Worm (Caenorhabditis elegans): ENCODE results near the gene egl-23.

egl-23 gene

ce11 chrIV:14013692-14014091 lies 24.8 kb downstream of the egl-23 start:
- TF ChIP-seq ceh-83 (GFP tag; optimal IDR thresholded peaks at IDR 0.05) = peak; percentile 87
- no peak for TF ChIP-seq unc-120 (tag; optimal IDR thresholded peaks at IDR 0.05; ENCODE audit: poor library complexity, severe bottlenecking)
- peak; percentile 26 for TF ChIP-seq flh-1 (GFP tag; optimal IDR thresholded peaks at IDR 0.05)
- TF ChIP-seq lin-32 (GFP tag; optimal IDR thresholded peaks at IDR 0.05) = peak; percentile 38
- no peak for TF ChIP-seq unc-62 (GFP tag; optimal IDR thresholded peaks at IDR 0.05)
- TF ChIP-seq nhr-12 (tag; optimal IDR thresholded peaks at IDR 0.05) = no peak
- no peak for TF ChIP-seq nhr-76 (tag; optimal IDR thresholded peaks at IDR 0.05)
- TF ChIP-seq ces-1 (GFP tag; optimal IDR thresholded peaks at IDR 0.05) = no peak
- TF ChIP-seq ztf-11 (tag; optimal IDR thresholded peaks at IDR 0.05) = no peak
- peak; percentile 71 for TF ChIP-seq ceh-43 (GFP tag; optimal IDR thresholded peaks at IDR 0.05)
- TF ChIP-seq mep-1 (tag; optimal IDR thresholded peaks at IDR 0.05) = no peak
- no peak for TF ChIP-seq unc-39 (tag; optimal IDR thresholded peaks at IDR 0.05)
- no peak for TF ChIP-seq zip-8 (tag; optimal IDR thresholded peaks at IDR 0.05)
- no peak for TF ChIP-seq nhr-237 (tag; optimal IDR thresholded peaks at IDR 0.05)
- TF ChIP-seq hlh-1 (tag; optimal IDR thresholded peaks at IDR 0.05) = no peak
- TF ChIP-seq drap-1 (GFP tag; optimal IDR thresholded peaks at IDR 0.05) = no peak
- no peak for TF ChIP-seq mab-5 (tag; optimal IDR thresholded peaks at IDR 0.05)
- peak; percentile 14 for TF ChIP-seq bed-3 (GFP tag; optimal IDR thresholded peaks at IDR 0.05)
- TF ChIP-seq M03D4.4 (tag; optimal IDR thresholded peaks at IDR 0.05) = no peak
- TF ChIP-seq sem-2 (GFP tag; optimal IDR thresholded peaks at IDR 0.05) = no peak

DNA sequence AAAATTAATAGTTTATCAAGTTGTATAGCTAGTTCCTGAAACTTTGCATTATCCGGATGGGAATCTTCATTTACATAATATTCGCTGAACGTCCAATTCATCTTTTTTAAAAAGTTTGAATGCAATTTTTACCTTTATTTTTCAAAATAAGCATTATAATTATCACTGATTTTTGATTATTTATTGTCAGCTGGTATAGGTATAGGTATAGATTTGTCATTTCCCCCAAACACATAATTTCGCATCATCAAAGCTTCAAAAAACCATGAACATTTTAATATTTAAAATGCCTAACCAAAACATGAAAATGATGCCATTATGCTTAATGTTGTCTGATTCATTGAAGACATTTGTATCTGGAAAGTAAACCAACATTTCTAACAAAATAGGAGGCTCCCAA lies 27.0 kb downstream of the egl-23 start, which contains the start of gene srw-63:
TSS of gene srw-63 (minus strand) at position 101 of the 400 bp plus-strand sequence.
- TF ChIP-seq lsy-2 (tag; optimal IDR thresholded peaks at IDR 0.05) = no peak

ce11 chrIV:14019883-14020282 lies 31.0 kb downstream of the egl-23 start, which contains the start of the genes irld-56 and irld-55:
Gene irld-56, minus strand, starts transcription at chrIV:14019983.
Gene irld-55, plus strand, starts transcription at chrIV:14020198.
- TF ChIP-seq nhr-76 (tag; optimal IDR thresholded peaks at IDR 0.05) (no peak), sptf-1 (tag; optimal IDR thresholded peaks at IDR 0.05) (no peak), mep-1 (tag; optimal IDR thresholded peaks at IDR 0.05) (no peak), bed-3 (GFP tag; optimal IDR thresholded peaks at IDR 0.05) (no peak), elt-3 (tag; optimal IDR thresholded peaks at IDR 0.05) (no peak), snpc-4 (tag; optimal IDR thresholded peaks at IDR 0.05) (no peak), nhr-237 (tag; optimal IDR thresholded peaks at IDR 0.05) (no peak), M03D4.4 (tag; optimal IDR thresholded peaks at IDR 0.05) (no peak), unc-39 (tag; optimal IDR thresholded peaks at IDR 0.05) (no peak), sem-2 (GFP tag; optimal IDR thresholded peaks at IDR 0.05) (no peak), unc-120 (tag; optimal IDR thresholded peaks at IDR 0.05; ENCODE audit: poor library complexity, severe bottlenecking) (no peak), ces-1 (GFP tag; optimal IDR thresholded peaks at IDR 0.05) (no peak), nhr-12 (tag; optimal IDR thresholded peaks at IDR 0.05) (no peak), drap-1 (GFP tag; optimal IDR thresholded peaks at IDR 0.05) (no peak), ceh-39 (tag; optimal IDR thresholded peaks at IDR 0.05) (no peak), nhr-28 (tag; optimal IDR thresholded peaks at IDR 0.05) (no peak), lsy-2 (tag; optimal IDR thresholded peaks at IDR 0.05) (no peak)

ce11 chrIV:14032620-14033501 lies 44.0 kb downstream of the egl-23 start:
- TF ChIP-seq lin-13 (tag; optimal IDR thresholded peaks at IDR 0.05) (peak; percentile 49), tbx-8 (GFP tag; optimal IDR thresholded peaks at IDR 0.05) (no peak), bed-3 (GFP tag; optimal IDR thresholded peaks at IDR 0.05) (no peak), sem-2 (GFP tag; optimal IDR thresholded peaks at IDR 0.05) (no peak), nhr-2 (tag; optimal IDR thresholded peaks at IDR 0.05) (no peak), unc-120 (tag; optimal IDR thresholded peaks at IDR 0.05; ENCODE audit: poor library complexity, severe bottlenecking) (peak; percentile 87), flh-1 (GFP tag; optimal IDR thresholded peaks at IDR 0.05) (no peak), ceh-83 (GFP tag; optimal IDR thresholded peaks at IDR 0.05) (no peak), sptf-1 (tag; optimal IDR thresholded peaks at IDR 0.05) (peak; percentile 70), unc-39 (tag; optimal IDR thresholded peaks at IDR 0.05) (no peak), nhr-76 (tag; optimal IDR thresholded peaks at IDR 0.05) (no peak), snpc-4 (tag; optimal IDR thresholded peaks at IDR 0.05) (no peak), blmp-1 (tag; optimal IDR thresholded peaks at IDR 0.05) (no peak), elt-1 (tag; optimal IDR thresholded peaks at IDR 0.05; ENCODE audit: borderline replicate concordance, insufficient read depth) (peak; percentile 32), pha-4 (tag; optimal IDR thresholded peaks at IDR 0.05) (peak; percentile 96), mep-1 (tag; optimal IDR thresholded peaks at IDR 0.05) (peak; percentile 50), nhr-237 (tag; optimal IDR thresholded peaks at IDR 0.05) (no peak), ceh-39 (tag; optimal IDR thresholded peaks at IDR 0.05) (no peak), cnd-1 (tag; optimal IDR thresholded peaks at IDR 0.05) (no peak), unc-62 (GFP tag; optimal IDR thresholded peaks at IDR 0.05) (peak; percentile 84), lsy-2 (tag; optimal IDR thresholded peaks at IDR 0.05) (peak; percentile 18), ham-2 (GFP tag; optimal IDR thresholded peaks at IDR 0.05) (peak; percentile 77), drap-1 (GFP tag; optimal IDR thresholded peaks at IDR 0.05) (peak; percentile 40), M03D4.4 (tag; optimal IDR thresholded peaks at IDR 0.05) (peak; percentile 27), lin-32 (GFP tag; optimal IDR thresholded peaks at IDR 0.05) (peak; percentile 19), nhr-28 (tag; optimal IDR thresholded peaks at IDR 0.05) (no peak), mab-5 (tag; optimal IDR thresholded peaks at IDR 0.05) (no peak), zip-8 (tag; optimal IDR thresholded peaks at IDR 0.05) (no peak), mls-2 (tag; optimal IDR thresholded peaks at IDR 0.05) (peak; percentile 88), nhr-12 (tag; optimal IDR thresholded peaks at IDR 0.05) (peak; percentile 23), ztf-11 (tag; optimal IDR thresholded peaks at IDR 0.05) (peak; percentile 81), ceh-43 (GFP tag; optimal IDR thresholded peaks at IDR 0.05) (peak; percentile 1), hlh-1 (tag; optimal IDR thresholded peaks at IDR 0.05) (peak; percentile 65), ces-1 (GFP tag; optimal IDR thresholded peaks at IDR 0.05) (peak; percentile 92), elt-3 (tag; optimal IDR thresholded peaks at IDR 0.05) (no peak)

All from whole organism, mixed stage, embryonic.